Fruit fly (Drosophila melanogaster): ENCODE data around the gene CG4955.

- no peak for TF ChIP-seq kay (GFP tag; ENCODE audit: borderline replicate concordance)
- TF ChIP-seq CG1620 (GFP tag; optimal IDR thresholded peaks at IDR 0.05) = no peak
- no peak for TF ChIP-seq CG7101 (tag; optimal IDR thresholded peaks at IDR 0.05)
- TF ChIP-seq tj (GFP tag; optimal IDR thresholded peaks at IDR 0.05) = no peak
- no peak for TF ChIP-seq Crg-1 (GFP tag; optimal IDR thresholded peaks at IDR 0.05)
- TF ChIP-seq cic (GFP tag; optimal IDR thresholded peaks at IDR 0.05) = no peak
Observed at dm6 chrX:17111274-17111673, 30.0 kb downstream of the CG4955 start.
